Worm (Caenorhabditis elegans) whole organism, L2 larva: Measurements from ENCODE around the gene C10A4.4.

Experiments used
- F13H6.1 ChIP-seq: sonication (generic microtip); optimal IDR thresholded peaks from 2 replicates; lab custom pipeline; 2016; ENCODE audit warnings: missing genetic modification characterization, missing compliant biosample characterization
- aly-2 ChIP-seq: fragments of 150-350 bp; optimal IDR thresholded peaks from 2 replicates; lab custom pipeline; 2014; ENCODE audit warnings: missing biosample characterization, missing genetic modification characterization
- ceh-16 ChIP-seq: fragments of 150-350 bp; optimal IDR thresholded peaks from 2 replicates; lab custom pipeline; 2014; ENCODE audit warnings: missing biosample characterization, missing genetic modification characterization
- dmd-4 ChIP-seq: sonication (generic microtip); optimal IDR thresholded peaks from 2 replicates; lab custom pipeline; 2017; ENCODE audit warnings: missing biosample characterization, missing genetic modification characterization
- elt-1 ChIP-seq: fragments of 150-350 bp; optimal IDR thresholded peaks from 2 replicates; lab custom pipeline; 2014; ENCODE audit warnings: missing biosample characterization, missing genetic modification characterization
- lin-13 ChIP-seq: fragments of 150-350 bp; optimal IDR thresholded peaks from 2 replicates; lab custom pipeline; 2014; ENCODE audit warnings: missing biosample characterization, missing genetic modification reagents, missing genetic modification characterization
- lin-39 ChIP-seq: fragments of 150-350 bp; optimal IDR thresholded peaks from 2 replicates; lab custom pipeline; 2014; ENCODE audit warnings: missing biosample characterization, missing genetic modification reagents, missing genetic modification characterization
- nhr-12 ChIP-seq: fragments of 150-350 bp; optimal IDR thresholded peaks from 2 replicates; lab custom pipeline; 2014; ENCODE audit warnings: missing biosample characterization, missing genetic modification characterization
- nhr-6 ChIP-seq: fragments of 150-350 bp; optimal IDR thresholded peaks from 2 replicates; lab custom pipeline; 2014; ENCODE audit warnings: missing biosample characterization, missing genetic modification characterization
- unc-62 ChIP-seq: fragments of 150-350 bp; optimal IDR thresholded peaks from 2 replicates; lab custom pipeline; 2014; ENCODE audit warnings: missing biosample characterization, missing genetic modification reagents, missing genetic modification characterization
- zag-1 ChIP-seq: fragments of 150-350 bp; optimal IDR thresholded peaks from 2 replicates; lab custom pipeline; 2014; ENCODE audit warnings: missing biosample characterization, missing genetic modification characterization
- ztf-4 ChIP-seq: fragments of 150-350 bp; optimal IDR thresholded peaks from 2 replicates; lab custom pipeline; 2014; ENCODE audit warnings: missing biosample characterization, missing genetic modification characterization

- TF ChIP-seq nhr-12 (tag; lab: Kevin White, UChicago) = no peak
- TF ChIP-seq lin-13 = no peak
- no peak for TF ChIP-seq ceh-16 (tag; lab: Kevin White, UChicago)
- TF ChIP-seq nhr-6 (tag; lab: Kevin White, UChicago) = no peak
- no peak for TF ChIP-seq lin-39
- TF ChIP-seq dmd-4 (tag; lab: Kevin White, UChicago) = no peak
- no peak for TF ChIP-seq aly-2 (tag; lab: Kevin White, UChicago)
- no peak for TF ChIP-seq ztf-4 (tag; lab: Kevin White, UChicago)
- TF ChIP-seq unc-62 = no peak
- TF ChIP-seq elt-1 (tag; lab: Kevin White, UChicago) = no peak
- TF ChIP-seq F13H6.1 (tag; lab: Kevin White, UChicago) = no peak
- TF ChIP-seq zag-1 (tag; lab: Kevin White, UChicago) = no peak
Measured at ce11 chrX:7436912-7437311, 36.0 kb downstream of the C10A4.4 start.
